Fruit fly (Drosophila melanogaster) whole organism, prepupa: ENCODE data around the gene CG17855.
A peak's percentile ranks its signal among the peaks of the same experiment; 100 is the strongest.

Experiments used
- Blimp-1 ChIP-seq: fragments of 200-800 bp; sonication (Bioruptor generic); optimal IDR thresholded peaks from 3 replicates; lab custom pipeline; 2017; ENCODE audit warnings: missing biosample characterization, missing genetic modification characterization, mild to moderate bottlenecking, moderate library complexity, missing genetic modification reagents
- CG10631 ChIP-seq: fragments of 200-800 bp; sonication (Bioruptor generic); optimal IDR thresholded peaks from 2 replicates; lab custom pipeline; 2016; ENCODE audit warnings: missing biosample characterization, missing genetic modification characterization
- CG10669 ChIP-seq: fragments of 200-800 bp; sonication (Bioruptor generic); optimal IDR thresholded peaks from 3 replicates; lab custom pipeline; 2018; ENCODE audit warnings: missing biosample characterization, mild to moderate bottlenecking, missing genetic modification characterization, moderate library complexity
- CG11902 ChIP-seq: fragments of 200-800 bp; sonication (Bioruptor generic); optimal IDR thresholded peaks from 3 replicates; lab custom pipeline; 2016; ENCODE audit warnings: missing biosample characterization, missing genetic modification characterization
- CG15336 ChIP-seq: fragments of 200-800 bp; sonication (Bioruptor generic); IDR thresholded peaks from 2 replicates; pipeline ENCODE4 v1.3.6; 2022; ENCODE audit warnings: missing biosample characterization, missing genetic modification characterization
- CG1621 ChIP-seq: fragments of 200-800 bp; sonication (Bioruptor generic); optimal IDR thresholded peaks from 3 replicates; lab custom pipeline; 2018; ENCODE audit warnings: missing biosample characterization, mild to moderate bottlenecking, missing genetic modification characterization
- CG16779 ChIP-seq: fragments of 200-800 bp; sonication (Bioruptor generic); optimal IDR thresholded peaks from 3 replicates; lab custom pipeline; 2017; ENCODE audit warnings: missing biosample characterization, mild to moderate bottlenecking, missing genetic modification characterization
- CG3032 ChIP-seq: fragments of 200-800 bp; optimal IDR thresholded peaks from 2 replicates; lab custom pipeline; 2019; ENCODE audit warnings: missing biosample characterization, mild to moderate bottlenecking, missing genetic modification characterization, moderate library complexity
- CG32006 ChIP-seq: fragments of 200-800 bp; sonication (Bioruptor generic); optimal IDR thresholded peaks from 3 replicates; lab custom pipeline; 2017; ENCODE audit warnings: missing biosample characterization, mild to moderate bottlenecking, missing genetic modification characterization
- CG3919 ChIP-seq: fragments of 200-800 bp; sonication (Bioruptor generic); optimal IDR thresholded peaks from 3 replicates; lab custom pipeline; 2016; ENCODE audit warnings: missing biosample characterization, missing genetic modification characterization
- CG6276 ChIP-seq: fragments of 200-800 bp; sonication (Bioruptor generic); optimal IDR thresholded peaks from 2 replicates; lab custom pipeline; 2017; ENCODE audit warnings: missing biosample characterization, mild to moderate bottlenecking, missing genetic modification characterization
- CG6808 ChIP-seq: fragments of 200-800 bp; sonication (Bioruptor generic); optimal IDR thresholded peaks from 3 replicates; lab custom pipeline; 2017; ENCODE audit warnings: missing biosample characterization, missing genetic modification characterization, mild to moderate bottlenecking, moderate library complexity, missing genetic modification reagents
- CG7368 ChIP-seq: fragments of 200-800 bp; sonication (Bioruptor generic); optimal IDR thresholded peaks from 3 replicates; lab custom pipeline; 2016; ENCODE audit warnings: missing biosample characterization, missing genetic modification characterization
- CG8119 ChIP-seq: fragments of 200-800 bp; sonication (Bioruptor generic); IDR thresholded peaks from 3 replicates; pipeline ENCODE4 v1.3.6; 2022; ENCODE audit warnings: missing biosample characterization, missing genetic modification characterization
- CG8319 ChIP-seq: fragments of 200-800 bp; sonication (Bioruptor generic); optimal IDR thresholded peaks from 3 replicates; lab custom pipeline; 2016; ENCODE audit warnings: missing biosample characterization, missing genetic modification characterization
- Eip75B ChIP-seq: fragments of 200-800 bp; sonication (Bioruptor generic); optimal IDR thresholded peaks from 3 replicates; lab custom pipeline; 2016; ENCODE audit warnings: missing biosample characterization, missing genetic modification characterization
- Eip78C ChIP-seq: fragments of 200-800 bp; sonication (Bioruptor generic); peaks from one replicate; lab custom pipeline; 2016; ENCODE audit warnings: missing biosample characterization, missing genetic modification characterization
- Eip93F ChIP-seq: fragments of 200-800 bp; sonication (Bioruptor generic); optimal IDR thresholded peaks from 2 replicates; lab custom pipeline; 2016; ENCODE audit warnings: missing biosample characterization, mild to moderate bottlenecking, missing genetic modification characterization
- Ets21C ChIP-seq: fragments of 200-800 bp; sonication (Bioruptor generic); optimal IDR thresholded peaks from 3 replicates; lab custom pipeline; 2016; ENCODE audit warnings: missing biosample characterization, missing genetic modification characterization
- Ets96B ChIP-seq: fragments of 200-800 bp; optimal IDR thresholded peaks from 2 replicates; lab custom pipeline; 2019; ENCODE audit warnings: missing biosample characterization, mild to moderate bottlenecking, missing genetic modification characterization, moderate library complexity
- Gug ChIP-seq: fragments of 200-800 bp; sonication (Bioruptor generic); IDR thresholded peaks from 2 replicates; pipeline ENCODE4 v1.3.6; 2022; ENCODE audit warnings: missing biosample characterization, missing genetic modification characterization
- Lpt ChIP-seq: fragments of 200-800 bp; sonication (Bioruptor generic); optimal IDR thresholded peaks from 3 replicates; lab custom pipeline; 2016; ENCODE audit warnings: missing biosample characterization, missing genetic modification characterization
- Met ChIP-seq: fragments of 200-800 bp; sonication (Bioruptor generic); optimal IDR thresholded peaks from 3 replicates; lab custom pipeline; 2016; ENCODE audit warnings: missing biosample characterization, missing genetic modification characterization
- OdsH ChIP-seq: fragments of 200-800 bp; sonication (Bioruptor generic); optimal IDR thresholded peaks from 3 replicates; lab custom pipeline; 2016; ENCODE audit warnings: missing biosample characterization, missing genetic modification characterization
- Sox102F ChIP-seq: fragments of 200-800 bp; sonication (Bioruptor generic); optimal IDR thresholded peaks from 2 replicates; lab custom pipeline; 2016; ENCODE audit warnings: missing biosample characterization, mild to moderate bottlenecking, missing genetic modification characterization
- acj6 ChIP-seq: fragments of 200-800 bp; sonication (Bioruptor generic); optimal IDR thresholded peaks from 3 replicates; lab custom pipeline; 2016; ENCODE audit warnings: missing biosample characterization, missing genetic modification characterization
- dac ChIP-seq: fragments of 200-800 bp; sonication (Bioruptor generic); optimal IDR thresholded peaks from 2 replicates; lab custom pipeline; 2017; ENCODE audit warnings: missing biosample characterization, mild to moderate bottlenecking, missing genetic modification characterization
- dsx ChIP-seq: fragments of 200-800 bp; optimal IDR thresholded peaks from 3 replicates; lab custom pipeline; 2019; ENCODE audit warnings: missing biosample characterization, mild to moderate bottlenecking, missing genetic modification characterization, moderate library complexity; ENCODE audit not compliant: poor library complexity, severe bottlenecking
- fd59A ChIP-seq: fragments of 200-800 bp; sonication (Bioruptor generic); optimal IDR thresholded peaks from 2 replicates; lab custom pipeline; 2017; ENCODE audit warnings: missing biosample characterization, mild to moderate bottlenecking, missing genetic modification characterization, missing genetic modification reagents
- lz ChIP-seq: fragments of 200-800 bp; sonication (Bioruptor generic); optimal IDR thresholded peaks from 3 replicates; lab custom pipeline; 2016; ENCODE audit warnings: missing biosample characterization, missing genetic modification characterization
- pdm3 ChIP-seq: fragments of 200-800 bp; sonication (Bioruptor generic); optimal IDR thresholded peaks from 3 replicates; lab custom pipeline; 2016; ENCODE audit warnings: missing biosample characterization, missing genetic modification characterization
- ss ChIP-seq, 2 experiments: fragments of 200-800 bp; sonication (Bioruptor generic); optimal IDR thresholded peaks; 2 replicates in 1 of 2; 3 replicates in 1 of 2; lab custom pipeline; 2017 to 2018; ENCODE audit warnings: mild to moderate bottlenecking in 2 of 2, missing biosample characterization in 2 of 2, missing genetic modification characterization in 2 of 2, moderate library complexity in 1 of 2
- vri ChIP-seq: fragments of 200-800 bp; sonication (Bioruptor generic); optimal IDR thresholded peaks from 3 replicates; lab custom pipeline; 2016; ENCODE audit warnings: missing biosample characterization, mild to moderate bottlenecking, missing genetic modification characterization

CG17855 gene

dm6 chr2L:9520886-9521868 is 19.1 kb upstream of the CG17855 start, which contains the start of gene Oatp30B (continued):
- TF ChIP-seq Eip75B (GFP tag; lab: Kevin White, UChicago): peak; percentile 93
- TF ChIP-seq pdm3 (GFP tag; lab: Kevin White, UChicago): peak; percentile 95
- TF ChIP-seq CG6276 (GFP tag; lab: Kevin White, UChicago): peak; percentile 79
- peak; percentile 57 for TF ChIP-seq Blimp-1
- peak; percentile 100 for TF ChIP-seq CG1621 (tag; lab: Kevin White, UChicago)
- TF ChIP-seq Met (GFP tag; lab: Kevin White, UChicago): peak; percentile 93
- peak; percentile 94 for TF ChIP-seq CG3032
- TF ChIP-seq fd59A (GFP tag; lab: Kevin White, UChicago): peak; percentile 74
- TF ChIP-seq CG10669 (GFP tag; lab: Kevin White, UChicago): peak; percentile 87
- peak; percentile 88 for TF ChIP-seq CG7368 (GFP tag; lab: Kevin White, UChicago)
- TF ChIP-seq CG11902 (GFP tag; lab: Kevin White, UChicago): peak; percentile 89
- TF ChIP-seq acj6 (GFP tag; lab: Kevin White, UChicago): peak; percentile 94
- TF ChIP-seq CG6808: peak; percentile 79
- TF ChIP-seq Ets96B (tag; lab: Kevin White, UChicago): peak; percentile 93
- TF ChIP-seq Eip78C (GFP tag; lab: Kevin White, UChicago): peak; percentile 97
- peak; percentile 94 for TF ChIP-seq Sox102F
- TF ChIP-seq Gug (GFP tag; lab: Robert Waterston, UW): peak; percentile 91
- peak; percentile 84 for TF ChIP-seq CG16779 (tag; lab: Kevin White, UChicago)
- peak; percentile 95 for TF ChIP-seq CG10631 (GFP tag; lab: Kevin White, UChicago)
- TF ChIP-seq Eip93F (GFP tag; lab: Kevin White, UChicago): peak; percentile 93
- peak; percentile 57 to 83 for TF ChIP-seq ss (GFP tag; optimal IDR thresholded peaks at IDR 0.05; lab: Kevin White, UChicago)
- peak; percentile 83 for TF ChIP-seq Lpt (GFP tag; lab: Kevin White, UChicago)
- peak; percentile 89 for TF ChIP-seq CG32006 (GFP tag; lab: Kevin White, UChicago)
- no peak; the same call in 1 of the 3 replicates for TF ChIP-seq CG8119 (GFP tag; lab: Robert Waterston, UW)
- peak; percentile 85 for TF ChIP-seq CG8319 (GFP tag; lab: Kevin White, UChicago)
- TF ChIP-seq Ets21C (GFP tag; lab: Kevin White, UChicago): peak; percentile 90
- TF ChIP-seq lz (GFP tag; lab: Kevin White, UChicago): peak; percentile 96
- TF ChIP-seq dsx (GFP tag; lab: Kevin White, UChicago): peak; percentile 95
- TF ChIP-seq dac (GFP tag; lab: Kevin White, UChicago): peak; percentile 75

dm6 chr2L:9522766-9523174 is 17.6 kb upstream of the CG17855 start:
- TF ChIP-seq CG15336 (GFP tag; lab: Robert Waterston, UW) (peak; percentile 34; the same call in 1 of the 2 replicates), CG7368 (GFP tag; lab: Kevin White, UChicago) (no peak), CG3919 (GFP tag; lab: Kevin White, UChicago) (no peak), CG6276 (GFP tag; lab: Kevin White, UChicago) (no peak), fd59A (GFP tag; lab: Kevin White, UChicago) (no peak), Eip78C (GFP tag; lab: Kevin White, UChicago) (peak; percentile 42), vri (peak; percentile 2), acj6 (GFP tag; lab: Kevin White, UChicago) (no peak), CG3032 (no peak), CG8119 (GFP tag; lab: Robert Waterston, UW) (no peak)
- TF ChIP-seq, all 60 proteins: peak for 3

- TF ChIP-seq Eip78C (GFP tag; lab: Kevin White, UChicago) (peak; percentile 36), OdsH (no peak)
These were observed 15.4 kb upstream of the CG17855 start for dm6 chr2L:9524915-9525314.
